Worm (Caenorhabditis elegans) whole organism, midembryonic: ENCODE data around the gene gst-5.
"Not testable (repeated sequence)": the region's sequence is repeated elsewhere in the genome, so short reads cannot be mapped to it uniquely, and the experiment has no call there.

Experiments
- T22C8.4 ChIP-seq: fragments of 200-800 bp; sonication (Bioruptor generic); IDR thresholded peaks from 2 replicates; pipeline ENCODE4 v1.3.6; 2022; ENCODE audit warnings: missing genetic modification characterization, missing compliant biosample characterization
- cog-1 ChIP-seq: sonication (generic microtip); optimal IDR thresholded peaks from 2 replicates; lab custom pipeline; 2016; ENCODE audit warnings: missing genetic modification characterization, missing compliant biosample characterization
- flt-1 ChIP-seq: fragments of 200-800 bp; sonication (Bioruptor generic); IDR thresholded peaks from 2 replicates; pipeline ENCODE4 v1.3.6; 2022; ENCODE audit warnings: missing genetic modification characterization, missing compliant biosample characterization
- klf-2 ChIP-seq: fragments of 200-800 bp; sonication (Bioruptor generic); conservative IDR thresholded peaks from 2 replicates; pipeline ENCODE4 v1.3.6; 2022; ENCODE audit warnings: missing genetic modification reagents, missing genetic modification characterization, missing compliant biosample characterization
- med-1 ChIP-seq: sonication (generic microtip); optimal IDR thresholded peaks from 2 replicates; lab custom pipeline; 2017; ENCODE audit warnings: missing genetic modification characterization, mild to moderate bottlenecking, missing compliant biosample characterization, antibody characterized with exemption, missing genetic modification reagents; ENCODE audit not compliant: insufficient read depth
- ref-1 ChIP-seq: fragments of 200-800 bp; sonication (Bioruptor generic); conservative IDR thresholded peaks from 2 replicates; pipeline ENCODE4 v1.3.6; 2022; ENCODE audit warnings: missing genetic modification reagents, missing genetic modification characterization, missing compliant biosample characterization
- tab-1 ChIP-seq: fragments of 200-800 bp; sonication (Bioruptor generic); IDR thresholded peaks from 2 replicates; pipeline ENCODE4 v1.3.6; 2022; ENCODE audit warnings: missing genetic modification characterization, missing compliant biosample characterization
- ztf-23 ChIP-seq: fragments of 200-800 bp; sonication (Bioruptor generic); IDR thresholded peaks from 2 replicates; pipeline ENCODE4 v1.3.6; 2022; ENCODE audit warnings: missing genetic modification reagents, missing genetic modification characterization, missing compliant biosample characterization
- ztf-29 ChIP-seq: fragments of 200-800 bp; sonication (Bioruptor generic); IDR thresholded peaks from 2 replicates; pipeline ENCODE4 v1.3.6; 2022; ENCODE audit warnings: missing genetic modification reagents, missing genetic modification characterization, missing compliant biosample characterization

Gene gst-5

DNA sequence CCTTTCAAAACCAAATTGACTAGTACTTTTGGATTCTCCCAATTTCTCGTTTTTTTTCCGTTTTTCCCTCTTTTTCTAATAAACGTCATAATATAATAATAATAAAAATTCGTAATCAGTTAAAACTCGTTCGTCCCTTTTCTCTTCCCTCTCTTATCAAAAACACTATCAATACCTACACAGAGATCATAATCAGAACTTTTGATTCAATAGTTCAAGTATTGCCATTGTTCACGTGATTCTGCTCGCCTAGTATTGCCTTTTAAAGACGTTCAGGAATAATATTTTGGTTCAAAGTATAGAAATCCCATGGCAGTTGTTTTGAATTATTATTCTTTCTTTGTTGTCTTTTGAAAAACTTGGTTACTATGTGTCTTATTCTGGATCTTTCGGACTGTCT, 25.5 kb upstream of the gst-5 start:
- TF ChIP-seq ref-1 (GFP tag; lab: Robert Waterston, UW) (no peak), ztf-23 (GFP tag; lab: Robert Waterston, UW) (no peak)

DNA sequence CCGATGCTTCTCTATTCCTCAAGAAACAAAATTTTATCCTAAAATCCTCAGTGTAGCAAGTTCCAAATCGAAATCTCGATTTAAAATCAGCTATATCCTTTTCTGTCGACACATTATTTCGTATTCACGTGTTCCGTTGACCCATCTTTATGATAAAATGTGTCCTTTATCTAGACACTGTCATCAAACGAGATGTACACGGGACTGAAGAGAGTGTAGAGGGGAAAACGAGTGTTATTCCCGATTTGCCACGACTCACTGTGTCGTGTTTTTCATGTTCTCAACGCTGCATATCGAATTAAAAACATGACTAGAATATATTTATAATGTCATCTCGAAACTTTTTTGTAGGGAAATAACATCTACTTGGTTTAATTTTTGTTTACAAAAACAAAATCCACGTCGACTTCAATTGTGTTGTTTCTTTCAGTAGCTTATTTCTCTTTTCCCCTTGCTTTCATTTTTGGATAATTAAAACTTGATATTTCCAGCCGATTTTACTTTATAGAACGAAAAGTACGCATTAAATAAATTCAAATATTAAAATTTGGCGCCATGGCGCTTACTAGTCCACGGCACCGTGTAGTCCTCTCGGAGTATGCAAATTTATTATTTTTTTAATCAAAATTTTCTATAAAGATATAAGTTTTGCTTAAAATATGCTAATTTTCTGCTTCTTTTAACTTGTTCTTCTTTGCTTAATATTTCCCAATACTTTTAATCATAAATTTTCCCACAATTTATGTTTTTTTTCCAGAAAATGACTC, 24.2 kb upstream of the gst-5 start, which contains the start of gene metr-1:
TSS of gene metr-1 (plus strand) at position 758 of the 767 bp plus-strand sequence.
- no peak for TF ChIP-seq med-1
- TF ChIP-seq T22C8.4 (GFP tag; lab: Robert Waterston, UW): no peak
- no peak for TF ChIP-seq ref-1 (GFP tag; lab: Robert Waterston, UW)
- no peak for TF ChIP-seq ztf-29 (GFP tag; lab: Robert Waterston, UW)
- no peak for TF ChIP-seq tab-1 (GFP tag; lab: Robert Waterston, UW)
- TF ChIP-seq cog-1 (tag; lab: Kevin White, UChicago): no peak
- TF ChIP-seq ztf-23 (GFP tag; lab: Robert Waterston, UW): no peak
- TF ChIP-seq klf-2 (GFP tag; lab: Robert Waterston, UW): no peak
- no peak for TF ChIP-seq flt-1

DNA sequence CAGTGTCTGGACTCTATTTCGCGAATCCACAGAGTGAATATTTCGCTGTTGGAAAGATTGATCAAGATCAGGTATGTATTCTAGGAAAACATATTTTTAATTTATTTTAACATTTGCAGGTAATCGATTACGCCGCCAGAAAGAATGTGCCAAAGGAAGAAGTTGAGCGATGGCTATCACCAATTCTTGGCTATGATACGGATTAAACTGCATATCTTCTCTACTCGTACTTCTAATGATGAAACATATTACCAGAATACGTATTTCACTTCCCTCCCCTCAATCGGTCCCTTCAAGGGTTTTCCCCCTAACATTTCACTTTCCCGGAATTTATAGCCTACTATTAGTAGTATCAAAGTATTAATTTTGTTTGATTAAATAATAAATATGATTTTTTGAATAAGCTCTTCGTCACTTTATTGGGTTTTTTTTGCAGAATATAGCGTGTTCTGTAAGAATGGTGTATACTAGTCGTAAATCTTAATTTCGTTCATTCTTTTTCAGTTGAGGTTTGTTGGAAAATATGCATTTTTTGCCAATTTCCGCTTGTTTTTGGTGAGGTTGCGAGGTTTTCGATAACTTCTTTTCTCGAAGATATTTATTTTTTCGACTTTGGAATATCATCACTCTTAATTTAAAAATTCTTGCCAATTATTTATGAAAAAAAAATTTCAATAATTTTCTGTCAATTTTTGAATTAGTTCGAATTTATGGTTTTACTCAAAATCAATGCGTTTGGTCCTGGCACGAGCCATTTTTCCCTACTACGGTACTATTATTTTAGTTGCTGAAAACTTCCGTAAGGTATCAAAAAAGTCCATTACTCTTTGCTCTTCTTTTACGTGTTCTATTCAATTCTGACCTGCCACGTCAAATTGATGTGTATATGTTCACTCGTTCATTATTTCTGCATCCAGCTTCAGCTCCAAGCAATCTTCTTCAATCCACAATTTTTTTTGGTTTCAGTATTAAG, 19.2 kb upstream of the gst-5 start:
- TF ChIP-seq ztf-23 (GFP tag; lab: Robert Waterston, UW): no peak
- no peak for TF ChIP-seq flt-1
- TF ChIP-seq tab-1 (GFP tag; lab: Robert Waterston, UW): no peak
- no peak for TF ChIP-seq klf-2 (GFP tag; lab: Robert Waterston, UW)
- TF ChIP-seq cog-1 (tag; lab: Kevin White, UChicago): no peak
- TF ChIP-seq T22C8.4 (GFP tag; lab: Robert Waterston, UW): no peak
- no peak for TF ChIP-seq med-1
- TF ChIP-seq ref-1 (GFP tag; lab: Robert Waterston, UW): no peak
- no peak for TF ChIP-seq ztf-29 (GFP tag; lab: Robert Waterston, UW)

DNA sequence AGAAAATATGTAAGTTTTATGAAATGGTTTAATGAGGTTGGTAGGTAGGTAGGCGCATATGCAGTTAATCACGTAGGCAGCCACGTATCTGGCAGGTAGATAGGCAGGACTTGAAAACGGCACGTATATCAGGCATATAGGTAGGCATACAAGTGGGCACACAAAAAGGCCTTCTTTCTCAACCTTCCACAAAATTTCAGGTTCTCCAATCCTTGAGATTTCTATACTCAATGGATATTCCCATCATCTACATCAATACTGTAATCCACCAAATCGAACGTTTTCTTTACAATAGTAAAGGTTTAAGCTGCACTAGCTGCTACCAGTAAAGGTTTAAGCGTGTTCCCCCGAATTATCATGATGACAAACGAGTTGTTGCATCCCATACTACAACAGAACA, 17.8 kb upstream of the gst-5 start:
- TF ChIP-seq ref-1 (GFP tag; lab: Robert Waterston, UW) (no peak), ztf-29 (GFP tag; lab: Robert Waterston, UW) (no peak), flt-1 (no peak), klf-2 (GFP tag; lab: Robert Waterston, UW) (no peak), T22C8.4 (GFP tag; lab: Robert Waterston, UW) (no peak), tab-1 (GFP tag; lab: Robert Waterston, UW) (no peak), cog-1 (tag; lab: Kevin White, UChicago) (no peak), med-1 (no peak), ztf-23 (GFP tag; lab: Robert Waterston, UW) (no peak)

DNA sequence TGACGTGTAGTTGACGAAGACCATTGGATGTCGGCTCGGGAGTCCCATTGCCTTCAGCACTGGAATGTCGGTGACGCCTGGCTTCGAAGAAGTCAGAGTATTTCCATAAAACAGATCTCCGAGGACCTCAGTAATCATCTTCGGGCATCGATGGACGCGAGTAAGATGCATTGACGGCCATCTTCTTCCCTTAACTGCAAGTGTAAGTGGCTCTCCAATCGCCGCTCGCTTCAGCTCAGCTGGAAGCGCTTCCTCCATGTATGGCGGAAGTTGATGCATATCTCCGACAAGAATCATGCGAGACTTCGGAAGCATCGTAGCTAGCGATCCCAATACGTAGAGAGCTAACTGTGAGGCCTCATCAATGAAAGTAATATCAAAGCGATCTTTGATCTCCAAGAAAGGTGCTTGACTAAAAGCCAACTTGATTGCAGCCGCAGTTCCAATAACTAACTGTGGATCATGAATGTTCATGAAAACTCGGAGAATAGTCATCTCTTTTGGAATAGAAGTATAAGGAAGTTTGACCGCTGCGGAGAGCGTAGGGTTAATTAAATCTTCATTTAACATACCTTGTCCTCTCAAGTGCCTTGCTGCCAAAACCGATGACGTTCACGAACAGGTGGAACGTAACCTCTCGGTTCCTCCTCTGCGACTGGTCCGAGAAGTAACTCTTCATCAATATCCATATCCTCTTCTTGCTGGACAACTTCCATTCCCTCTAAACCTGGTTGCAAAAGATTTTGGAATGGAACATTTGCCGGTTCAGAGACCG, 16.0 kb upstream of the gst-5 start:
- TF ChIP-seq tab-1 (GFP tag; lab: Robert Waterston, UW) (no peak), klf-2 (GFP tag; lab: Robert Waterston, UW) (no peak), cog-1 (tag; lab: Kevin White, UChicago) (no peak), ref-1 (GFP tag; lab: Robert Waterston, UW) (no peak)

DNA sequence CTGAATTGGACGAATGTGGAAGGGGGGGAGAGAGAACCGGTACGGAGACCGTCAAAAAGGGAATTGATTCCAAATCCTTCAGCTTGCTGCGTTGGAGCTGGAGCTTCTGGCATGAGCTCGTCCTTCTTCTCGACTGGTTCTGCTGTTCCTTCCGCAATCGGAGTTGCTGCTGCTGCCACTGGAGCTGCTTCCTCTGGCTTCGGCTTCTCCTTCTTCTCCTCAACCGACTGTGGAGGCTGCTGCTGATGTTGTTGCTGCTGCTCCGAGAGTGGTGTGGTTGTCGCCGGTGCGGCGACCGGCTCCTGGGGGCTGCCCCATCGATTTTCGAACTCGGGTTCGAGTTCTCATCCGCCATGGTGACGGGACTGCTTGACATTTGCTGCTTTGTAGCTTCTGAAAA, 15.4 kb upstream of the gst-5 start, which contains the start of gene R03D7.2:
TSS of gene R03D7.2 (minus strand) at position 399 of the 400 bp plus-strand sequence.
- no peak for TF ChIP-seq med-1
- TF ChIP-seq flt-1: no peak
- TF ChIP-seq klf-2 (GFP tag; lab: Robert Waterston, UW): no peak
- TF ChIP-seq T22C8.4 (GFP tag; lab: Robert Waterston, UW): no peak
- TF ChIP-seq ztf-23 (GFP tag; lab: Robert Waterston, UW): no peak
- no peak for TF ChIP-seq ref-1 (GFP tag; lab: Robert Waterston, UW)
- TF ChIP-seq cog-1 (tag; lab: Kevin White, UChicago): no peak
- no peak for TF ChIP-seq tab-1 (GFP tag; lab: Robert Waterston, UW)
- no peak for TF ChIP-seq ztf-29 (GFP tag; lab: Robert Waterston, UW)

DNA sequence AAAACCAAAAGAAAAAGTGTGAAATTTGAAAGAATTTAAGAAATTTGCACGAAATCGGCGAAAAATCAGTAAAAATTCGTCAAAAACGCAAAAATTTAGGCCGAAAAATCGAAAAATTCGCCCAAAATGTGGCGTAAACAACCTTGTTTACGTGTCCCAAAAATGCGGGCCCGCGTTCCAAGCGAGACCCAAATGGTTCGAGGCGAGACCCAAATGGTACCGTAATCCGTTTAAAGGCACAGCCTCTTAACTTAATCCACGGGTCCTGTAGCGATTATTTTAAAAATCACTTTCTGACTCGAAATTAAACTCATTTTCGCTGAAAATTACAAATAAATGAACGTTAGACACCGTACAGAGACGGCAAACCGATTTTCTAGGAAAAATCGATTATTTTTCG, 14.8 kb upstream of the gst-5 start:
- TF ChIP-seq T22C8.4 (GFP tag; lab: Robert Waterston, UW) (no peak), tab-1 (GFP tag; lab: Robert Waterston, UW) (no peak), ztf-29 (GFP tag; lab: Robert Waterston, UW) (no peak), cog-1 (tag; lab: Kevin White, UChicago) (no peak), klf-2 (GFP tag; lab: Robert Waterston, UW) (no peak), flt-1 (no peak), ref-1 (GFP tag; lab: Robert Waterston, UW) (no peak)

DNA sequence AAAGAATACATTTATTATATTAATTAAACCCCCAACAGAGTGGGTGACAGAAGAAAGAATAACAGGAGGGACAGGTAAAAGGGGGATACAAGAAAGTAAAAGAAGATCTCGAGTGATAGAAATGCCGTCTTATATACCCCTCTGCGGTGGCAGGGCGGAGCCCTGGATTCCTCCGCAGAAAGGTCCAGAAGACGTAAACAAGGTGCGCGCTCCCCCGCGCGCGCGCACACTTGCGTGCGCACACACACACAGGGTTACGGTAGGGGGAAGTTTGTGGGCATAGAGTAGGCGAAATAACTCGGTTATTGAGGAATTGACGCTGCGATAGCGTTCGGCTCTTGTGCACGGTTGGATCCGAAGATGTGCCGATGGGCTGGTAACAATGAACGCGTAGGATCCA, 8.2 kb upstream of the gst-5 start, which contains the start of gene R03D7.15:
TSS of gene R03D7.15 (plus strand) at position 299 of the 400 bp plus-strand sequence.
- TF ChIP-seq ztf-29 (GFP tag; lab: Robert Waterston, UW); ref-1 (GFP tag; lab: Robert Waterston, UW); cog-1 (tag; lab: Kevin White, UChicago): not testable (repeated sequence)
